Worm (Caenorhabditis elegans) whole organism, young adult: Measurements from ENCODE around the gene rpc-11.

Source experiments
- C06A6.2 ChIP-seq: fragments of 200-800 bp; sonication (Bioruptor generic); conservative IDR thresholded peaks from 2 replicates; pipeline ENCODE4 v1.3.6; 2022; ENCODE audit warnings: missing genetic modification characterization, missing compliant biosample characterization
- F10E7.11 ChIP-seq: sonication (generic microtip); optimal IDR thresholded peaks from 2 replicates; lab custom pipeline; 2017; ENCODE audit warnings: mild to moderate bottlenecking, missing genetic modification characterization, moderate library complexity, missing compliant biosample characterization
- F23B12.7 ChIP-seq: sonication (generic microtip); optimal IDR thresholded peaks from 2 replicates; lab custom pipeline; 2017; ENCODE audit warnings: missing genetic modification characterization, mild to moderate bottlenecking, missing compliant biosample characterization, antibody characterized with exemption, moderate library complexity; ENCODE audit not compliant: insufficient read depth
- F37B4.10 ChIP-seq: fragments of 200-800 bp; sonication (Bioruptor generic); IDR thresholded peaks from 2 replicates; pipeline ENCODE4 v1.3.6; 2022; ENCODE audit warnings: missing genetic modification characterization, missing compliant biosample characterization
- F57C9.4 ChIP-seq: sonication (generic microtip); optimal IDR thresholded peaks from 2 replicates; lab custom pipeline; 2017; ENCODE audit warnings: mild to moderate bottlenecking, missing genetic modification characterization, missing compliant biosample characterization
- Y53F4B.3 ChIP-seq: fragments of 200-800 bp; sonication (Bioruptor generic); IDR thresholded peaks from 2 replicates; pipeline ENCODE4 v1.3.6; 2022; ENCODE audit warnings: missing genetic modification reagents, missing genetic modification characterization, missing compliant biosample characterization
- Y95B8A.8 ChIP-seq: fragments of 200-800 bp; sonication (Bioruptor generic); IDR thresholded peaks from 2 replicates; pipeline ENCODE4 v1.3.6; 2022; ENCODE audit warnings: missing genetic modification reagents, missing genetic modification characterization, missing compliant biosample characterization
- akir-1 ChIP-seq: fragments of 200-800 bp; sonication (Bioruptor generic); optimal IDR thresholded peaks from 2 replicates; lab custom pipeline; 2018; ENCODE audit warnings: mild to moderate bottlenecking, missing genetic modification characterization, moderate library complexity, missing compliant biosample characterization
- atf-7 ChIP-seq: sonication (generic microtip); optimal IDR thresholded peaks from 2 replicates; lab custom pipeline; 2017; ENCODE audit warnings: mild to moderate bottlenecking, missing genetic modification characterization, missing compliant biosample characterization
- attf-5 ChIP-seq: fragments of 200-800 bp; sonication (Bioruptor generic); optimal IDR thresholded peaks from 2 replicates; lab custom pipeline; 2018; ENCODE audit warnings: mild to moderate bottlenecking, missing genetic modification characterization, missing compliant biosample characterization
- cebp-1 ChIP-seq, 2 experiments: fragments of 200-800 bp in 1 of 2; sonication (Bioruptor generic) in 1 of 2; sonication (generic microtip) in 1 of 2; IDR thresholded peaks in 1 of 2; optimal IDR thresholded peaks in 1 of 2; 2 replicates each; pipeline versions ENCODE4 v1.3.6 to Lab custom; 2017 to 2022; ENCODE audit warnings: missing compliant biosample characterization in 2 of 2, missing genetic modification characterization in 2 of 2, mild to moderate bottlenecking in 1 of 2, missing genetic modification reagents in 1 of 2, moderate library complexity in 1 of 2
- ceh-40 ChIP-seq: fragments of 200-800 bp; sonication (Bioruptor generic); IDR thresholded peaks from 2 replicates; pipeline ENCODE4 v1.3.6; 2022; ENCODE audit warnings: missing genetic modification characterization, missing compliant biosample characterization
- chd-7 ChIP-seq: sonication (generic microtip); optimal IDR thresholded peaks from 2 replicates; lab custom pipeline; 2016; ENCODE audit warnings: mild to moderate bottlenecking, missing genetic modification characterization, moderate library complexity, missing compliant biosample characterization
- die-1 ChIP-seq: sonication (generic microtip); optimal IDR thresholded peaks from 2 replicates; lab custom pipeline; 2016; ENCODE audit warnings: missing genotype, mild to moderate bottlenecking, missing genetic modification characterization, missing compliant biosample characterization
- dox-1 ChIP-seq: fragments of 200-800 bp; sonication (Bioruptor generic); IDR thresholded peaks from 2 replicates; pipeline ENCODE4 v1.3.6; 2022; ENCODE audit warnings: missing genetic modification reagents, missing genetic modification characterization, missing compliant biosample characterization
- fkh-3 ChIP-seq: sonication (generic microtip); optimal IDR thresholded peaks from 2 replicates; lab custom pipeline; 2016; ENCODE audit warnings: mild to moderate bottlenecking, missing genetic modification characterization, missing compliant biosample characterization
- gei-17 ChIP-seq: fragments of 200-800 bp; sonication (Bioruptor generic); optimal IDR thresholded peaks from 2 replicates; lab custom pipeline; 2018; ENCODE audit warnings: mild to moderate bottlenecking, missing genetic modification characterization, missing compliant biosample characterization
- hmg-1.2 ChIP-seq: fragments of 200-800 bp; sonication (Bioruptor generic); IDR thresholded peaks from 2 replicates; pipeline ENCODE4 v1.3.6; 2022; ENCODE audit warnings: missing genetic modification reagents, missing genetic modification characterization, missing compliant biosample characterization
- hrde-1 ChIP-seq: sonication (generic microtip); optimal IDR thresholded peaks from 2 replicates; lab custom pipeline; 2016; ENCODE audit warnings: missing genetic modification characterization, mild to moderate bottlenecking, missing compliant biosample characterization, moderate library complexity, missing genotype, missing genetic modification reagents, borderline replicate concordance
- let-526 ChIP-seq: fragments of 200-800 bp; sonication (Bioruptor generic); IDR thresholded peaks from 2 replicates; pipeline ENCODE4 v1.3.6; 2022; ENCODE audit warnings: missing genetic modification reagents, missing genetic modification characterization, missing compliant biosample characterization
- let-607 ChIP-seq, 2 experiments: fragments of 200-800 bp in 1 of 2; sonication (Bioruptor generic) in 1 of 2; sonication (generic microtip) in 1 of 2; optimal IDR thresholded peaks; 2 replicates each; lab custom pipeline; 2016 to 2018; ENCODE audit warnings: mild to moderate bottlenecking in 2 of 2, missing compliant biosample characterization in 2 of 2, missing genetic modification characterization in 2 of 2, moderate library complexity in 2 of 2, missing genotype in 1 of 2
- lin-26 ChIP-seq: fragments of 200-800 bp; sonication (Bioruptor generic); IDR thresholded peaks from 2 replicates; pipeline ENCODE4 v1.3.6; 2022; ENCODE audit warnings: missing genetic modification reagents, missing genetic modification characterization, missing compliant biosample characterization
- lsl-1 ChIP-seq: fragments of 200-800 bp; sonication (Bioruptor generic); optimal IDR thresholded peaks from 2 replicates; lab custom pipeline; 2018; ENCODE audit warnings: mild to moderate bottlenecking, missing genetic modification characterization, moderate library complexity, missing compliant biosample characterization
- lsy-27 ChIP-seq: sonication (generic microtip); optimal IDR thresholded peaks from 2 replicates; lab custom pipeline; 2017; ENCODE audit warnings: missing genetic modification characterization, mild to moderate bottlenecking, missing compliant biosample characterization, antibody characterized with exemption, missing genotype, borderline replicate concordance; ENCODE audit not compliant: insufficient read depth
- madf-10 ChIP-seq: sonication (generic microtip); optimal IDR thresholded peaks from 2 replicates; lab custom pipeline; 2016; ENCODE audit warnings: mild to moderate bottlenecking, missing genetic modification characterization, missing compliant biosample characterization
- mcd-1 ChIP-seq: fragments of 200-800 bp; sonication (Bioruptor generic); IDR thresholded peaks from 2 replicates; pipeline ENCODE4 v1.3.6; 2022; ENCODE audit warnings: missing genetic modification reagents, missing genetic modification characterization, missing compliant biosample characterization
- nhr-120 ChIP-seq: fragments of 200-800 bp; sonication (Bioruptor generic); IDR thresholded peaks from 2 replicates; pipeline ENCODE4 v1.3.6; 2022; ENCODE audit warnings: missing genetic modification characterization, missing compliant biosample characterization
- pbrm-1 ChIP-seq: fragments of 200-800 bp; sonication (Bioruptor generic); IDR thresholded peaks from 2 replicates; pipeline ENCODE4 v1.3.6; 2022; ENCODE audit warnings: missing genetic modification reagents, missing genetic modification characterization, missing compliant biosample characterization
- rpc-1 ChIP-seq, 2 experiments: fragments of 150-350 bp in 1 of 2; sonication (generic microtip) in 1 of 2; optimal IDR thresholded peaks; 2 replicates each; lab custom pipeline; 2014 to 2018; ENCODE audit warnings: missing biosample characterization in 1 of 2, missing genetic modification characterization in 1 of 2, missing genetic modification reagents in 1 of 2, missing genotype in 1 of 2
- snpc-3.4 ChIP-seq: sonication (generic microtip); optimal IDR thresholded peaks from 2 replicates; lab custom pipeline; 2017; ENCODE audit warnings: missing genetic modification characterization, mild to moderate bottlenecking, missing compliant biosample characterization, antibody characterized with exemption, moderate library complexity, missing genotype, missing genetic modification reagents
- somi-1 ChIP-seq: fragments of 200-800 bp; sonication (Bioruptor generic); optimal IDR thresholded peaks from 2 replicates; lab custom pipeline; 2018; ENCODE audit warnings: mild to moderate bottlenecking, missing genetic modification characterization, missing compliant biosample characterization
- unc-130 ChIP-seq: sonication (generic microtip); optimal IDR thresholded peaks from 2 replicates; lab custom pipeline; 2016; ENCODE audit warnings: missing genetic modification reagents, missing genetic modification characterization, missing compliant biosample characterization
- ztf-18 ChIP-seq: sonication (generic microtip); optimal IDR thresholded peaks from 2 replicates; lab custom pipeline; 2016; ENCODE audit warnings: missing genotype, mild to moderate bottlenecking, missing genetic modification characterization, missing compliant biosample characterization
- ztf-26 ChIP-seq: sonication (generic microtip); optimal IDR thresholded peaks from 2 replicates; lab custom pipeline; 2017; ENCODE audit warnings: missing genetic modification characterization, missing compliant biosample characterization
- ztf-28 ChIP-seq: fragments of 200-800 bp; sonication (Bioruptor generic); IDR thresholded peaks from 2 replicates; pipeline ENCODE4 v1.3.6; 2022; ENCODE audit warnings: missing genetic modification reagents, missing genetic modification characterization, missing compliant biosample characterization

rpc-11 gene

ce11 chrIV:1454194-1454593 lies 44.4 kb upstream of the rpc-11 start (continued):
- TF ChIP-seq C06A6.2 (GFP tag; lab: Robert Waterston, UW) (no peak), Y53F4B.3 (GFP tag; lab: Robert Waterston, UW) (no peak), lin-26 (GFP tag; lab: Robert Waterston, UW) (no peak), rpc-1 (optimal IDR thresholded peaks at IDR 0.05; lab: Kevin White, UChicago) (no peak), rpc-1 (tag; optimal IDR thresholded peaks at IDR 0.05; lab: Kevin White, UChicago) (no peak), ztf-26 (peak; percentile 2), nhr-120 (GFP tag; lab: Robert Waterston, UW) (no peak), F37B4.10 (GFP tag; lab: Robert Waterston, UW) (no peak), somi-1 (GFP tag; lab: Kevin White, UChicago) (peak; percentile 5), unc-130 (GFP tag; lab: Kevin White, UChicago) (no peak), ztf-18 (no peak), ceh-40 (GFP tag; lab: Robert Waterston, UW) (no peak), hrde-1 (tag; lab: Kevin White, UChicago) (no peak), lsl-1 (no peak), hmg-1.2 (GFP tag; lab: Robert Waterston, UW) (peak; percentile 5; the same call in 1 of the 2 replicates), ztf-28 (GFP tag; lab: Robert Waterston, UW) (no peak)

ce11 chrIV:1453451-1453850 lies 43.6 kb upstream of the rpc-11 start:
- no peak for TF ChIP-seq snpc-3.4 (tag; lab: Kevin White, UChicago)
- no peak for TF ChIP-seq atf-7 (tag; lab: Kevin White, UChicago)
- no peak for TF ChIP-seq lsy-27 (tag; lab: Kevin White, UChicago)
- no peak for TF ChIP-seq let-526 (GFP tag; lab: Robert Waterston, UW)
- no peak for TF ChIP-seq die-1 (tag; lab: Kevin White, UChicago)
- no peak for TF ChIP-seq akir-1 (GFP tag; lab: Kevin White, UChicago)
- TF ChIP-seq let-607 (tag; optimal IDR thresholded peaks at IDR 0.05; lab: Kevin White, UChicago) = no peak
- no peak for TF ChIP-seq gei-17
- no peak for TF ChIP-seq fkh-3 (tag; lab: Kevin White, UChicago)
- no peak for TF ChIP-seq F57C9.4 (tag; lab: Kevin White, UChicago)
- no peak for TF ChIP-seq F10E7.11 (tag; lab: Kevin White, UChicago)
- TF ChIP-seq madf-10 (tag; lab: Kevin White, UChicago) = no peak
- no peak for TF ChIP-seq dox-1
- TF ChIP-seq pbrm-1 (GFP tag; lab: Robert Waterston, UW) = no peak
- no peak for TF ChIP-seq mcd-1 (GFP tag; lab: Robert Waterston, UW)
- no peak for TF ChIP-seq F23B12.7 (tag; lab: Kevin White, UChicago)
- TF ChIP-seq cebp-1 (GFP tag; IDR thresholded peaks at IDR 0.05; lab: Robert Waterston, UW) = no peak
- no peak for TF ChIP-seq cebp-1 (tag; optimal IDR thresholded peaks at IDR 0.05; lab: Kevin White, UChicago)
- TF ChIP-seq Y95B8A.8 = no peak
- no peak for TF ChIP-seq chd-7

DNA sequence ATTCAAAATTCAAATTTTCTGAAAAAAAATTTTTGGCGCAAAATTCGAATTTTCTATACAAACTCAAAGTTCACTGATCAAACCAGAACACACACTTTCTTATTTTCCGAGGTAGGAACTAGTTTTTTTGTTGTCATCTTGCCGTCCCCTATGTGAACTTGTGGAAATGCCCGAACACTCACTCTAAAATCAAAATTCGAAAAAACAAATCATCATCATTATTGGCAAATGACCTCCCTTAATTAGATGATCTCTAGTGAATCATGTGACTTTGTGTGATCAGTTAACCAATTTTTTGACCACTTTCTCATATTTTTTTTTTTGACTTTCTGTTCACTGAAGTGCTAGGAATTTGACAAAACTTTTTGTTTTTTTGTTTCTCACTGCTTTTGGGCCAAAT lies 42.6 kb upstream of the rpc-11 start:
- peak; percentile 12 for TF ChIP-seq ztf-26
- TF ChIP-seq attf-5 (GFP tag; lab: Kevin White, UChicago) = no peak
- TF ChIP-seq, all 124 proteins: peak for 1
